Worm (Caenorhabditis elegans) whole organism, L4/young adult: ENCODE data around the gene Y97E10C.1.

Source experiments
- W03F9.2 ChIP-seq: fragments of 150-350 bp; optimal IDR thresholded peaks from 2 replicates; lab custom pipeline; 2014; ENCODE audit warnings: missing biosample characterization, missing genetic modification characterization
- dao-5 ChIP-seq: sonication (generic microtip); optimal IDR thresholded peaks from 2 replicates; lab custom pipeline; 2016; ENCODE audit warnings: missing genotype, missing genetic modification characterization, moderate library complexity, missing compliant biosample characterization

ce11 chrV:7716034-7716433, 12.6 kb upstream of the Y97E10C.1 start, which contains the start of gene ZK105.12:
- no peak for TF ChIP-seq W03F9.2 (tag; lab: Kevin White, UChicago)
- no peak for TF ChIP-seq dao-5 (tag; lab: Kevin White, UChicago)
